Fruit fly (Drosophila melanogaster) whole organism, embryonic: Measurements from ENCODE around the gene CG44000.

Experiments
- Ada2b ChIP-seq: fragments of 200-800 bp; sonication (Bioruptor generic); IDR thresholded peaks from 2 replicates; pipeline ENCODE4 v1.3.6; 2022; ENCODE audit warnings: missing biosample characterization, missing genetic modification characterization
- B-H1 ChIP-seq: fragments of 200-800 bp; sonication (Bioruptor generic); IDR thresholded peaks from 3 replicates; pipeline ENCODE4 v1.3.6; 2022; ENCODE audit warnings: missing biosample characterization, missing genetic modification characterization
- C15 ChIP-seq: fragments of 200-800 bp; sonication (Bioruptor generic); IDR thresholded peaks from 3 replicates; pipeline ENCODE4 v1.3.6; 2022; ENCODE audit warnings: missing biosample characterization, missing genetic modification characterization
- CG10209 ChIP-seq: fragments of 200-800 bp; sonication (Bioruptor generic); optimal IDR thresholded peaks from 3 replicates; lab custom pipeline; 2017; ENCODE audit warnings: missing biosample characterization, mild to moderate bottlenecking, missing genetic modification characterization, missing genetic modification reagents
- CG11504 ChIP-seq: fragments of 200-800 bp; sonication (Bioruptor generic); optimal IDR thresholded peaks from 3 replicates; lab custom pipeline; 2019; ENCODE audit warnings: missing biosample characterization, mild to moderate bottlenecking, missing genetic modification characterization, moderate library complexity
- CG11723 ChIP-seq: fragments of 200-800 bp; sonication (Bioruptor generic); optimal IDR thresholded peaks from 2 replicates; lab custom pipeline; 2017; ENCODE audit warnings: missing biosample characterization, mild to moderate bottlenecking, missing genetic modification characterization
- CG12659 ChIP-seq: fragments of 200-800 bp; sonication (Bioruptor generic); optimal IDR thresholded peaks from 3 replicates; lab custom pipeline; 2017; ENCODE audit warnings: mild to moderate bottlenecking, missing biosample characterization, missing genetic modification reagents, missing genetic modification characterization
- CG16863 ChIP-seq: fragments of 200-800 bp; sonication (Bioruptor generic); optimal IDR thresholded peaks from 3 replicates; lab custom pipeline; 2016; ENCODE audit warnings: missing biosample characterization, missing genetic modification characterization
- CG17568 ChIP-seq: fragments of 200-800 bp; sonication (Bioruptor generic); optimal IDR thresholded peaks from 2 replicates; lab custom pipeline; 2018; ENCODE audit warnings: missing biosample characterization, mild to moderate bottlenecking, missing genetic modification characterization, moderate library complexity
- CG17612 ChIP-seq: fragments of 200-800 bp; sonication (Bioruptor generic); IDR thresholded peaks from 2 replicates; pipeline ENCODE4 v1.3.6; 2022; ENCODE audit warnings: missing biosample characterization, missing genetic modification characterization
- CG18599 ChIP-seq: fragments of 200-800 bp; sonication (Bioruptor generic); optimal IDR thresholded peaks from 3 replicates; lab custom pipeline; 2017; ENCODE audit warnings: missing biosample characterization, missing genetic modification characterization, mild to moderate bottlenecking, moderate library complexity, missing genetic modification reagents
- CG2120 ChIP-seq: fragments of 200-800 bp; sonication (Bioruptor generic); optimal IDR thresholded peaks from 3 replicates; lab custom pipeline; 2016; ENCODE audit warnings: missing biosample characterization, missing genetic modification characterization
- CG3065 ChIP-seq: fragments of 200-800 bp; sonication (Bioruptor generic); optimal IDR thresholded peaks from 2 replicates; lab custom pipeline; 2016; ENCODE audit warnings: missing biosample characterization, missing genetic modification characterization
- CG3407 ChIP-seq: fragments of 200-800 bp; sonication (Bioruptor generic); optimal IDR thresholded peaks from 2 replicates; lab custom pipeline; 2018; ENCODE audit warnings: missing biosample characterization, mild to moderate bottlenecking, missing genetic modification characterization
- CG3726 ChIP-seq: fragments of 200-800 bp; sonication (Bioruptor generic); IDR thresholded peaks from 3 replicates; pipeline ENCODE4, ENCODE4 v1.3.6; 2022; ENCODE audit warnings: missing biosample characterization, missing genetic modification characterization
- CG4424 ChIP-seq: fragments of 200-800 bp; sonication (Bioruptor generic); optimal IDR thresholded peaks from 3 replicates; lab custom pipeline; 2016; ENCODE audit warnings: missing biosample characterization, missing genetic modification characterization
- CG7271 ChIP-seq: fragments of 200-800 bp; sonication (Bioruptor generic); optimal IDR thresholded peaks from 2 replicates; lab custom pipeline; 2018; ENCODE audit warnings: missing biosample characterization, mild to moderate bottlenecking, missing genetic modification characterization, moderate library complexity
- CG7987 ChIP-seq: fragments of 200-800 bp; sonication (Bioruptor generic); optimal IDR thresholded peaks from 2 replicates; lab custom pipeline; 2018; ENCODE audit warnings: missing biosample characterization, mild to moderate bottlenecking, missing genetic modification characterization, moderate library complexity
- CG9609 ChIP-seq: fragments of 200-800 bp; sonication (Bioruptor generic); optimal IDR thresholded peaks from 3 replicates; lab custom pipeline; 2016; ENCODE audit warnings: missing biosample characterization, missing genetic modification characterization
- CG9876 ChIP-seq: fragments of 200-800 bp; sonication (Bioruptor generic); optimal IDR thresholded peaks from 2 replicates; lab custom pipeline; 2016; ENCODE audit warnings: missing biosample characterization, missing genetic modification characterization
- Ets65A ChIP-seq: fragments of 200-800 bp; sonication (Bioruptor generic); peaks from one replicate; lab custom pipeline; 2016; ENCODE audit warnings: missing biosample characterization, missing genetic modification characterization
- HmgZ ChIP-seq: fragments of 200-800 bp; sonication (Bioruptor generic); optimal IDR thresholded peaks from 2 replicates; lab custom pipeline; 2018; ENCODE audit warnings: missing biosample characterization, mild to moderate bottlenecking, missing genetic modification characterization
- Hr51 ChIP-seq, 2 experiments: fragments of 200-800 bp; sonication (Bioruptor generic); optimal IDR thresholded peaks; 2 replicates in 1 of 2; 3 replicates in 1 of 2; lab custom pipeline; 2016 to 2018; ENCODE audit warnings: missing biosample characterization in 2 of 2, missing genetic modification characterization in 2 of 2, mild to moderate bottlenecking in 1 of 2, moderate library complexity in 1 of 2
- Meics ChIP-seq: fragments of 200-800 bp; sonication (Bioruptor generic); optimal IDR thresholded peaks from 2 replicates; lab custom pipeline; 2017; ENCODE audit warnings: missing biosample characterization, mild to moderate bottlenecking, missing genetic modification characterization
- NC2α ChIP-seq: fragments of 200-800 bp; sonication (Bioruptor generic); optimal IDR thresholded peaks from 2 replicates; lab custom pipeline; 2016; ENCODE audit warnings: missing biosample characterization, missing genetic modification characterization
- Pdp1 ChIP-seq, 2 experiments: fragments of 200-800 bp; sonication (Bioruptor generic); optimal IDR thresholded peaks; 3 replicates each; lab custom pipeline; 2016; ENCODE audit warnings: missing biosample characterization in 2 of 2, missing genetic modification characterization in 2 of 2, mild to moderate bottlenecking in 1 of 2, moderate library complexity in 1 of 2
- bsh ChIP-seq, 2 experiments: fragments of 200-800 bp; sonication (Bioruptor generic); optimal IDR thresholded peaks; 2 replicates each; lab custom pipeline; 2017 to 2018; ENCODE audit warnings: mild to moderate bottlenecking in 2 of 2, missing biosample characterization in 2 of 2, missing genetic modification characterization in 2 of 2, moderate library complexity in 1 of 2
- cas ChIP-seq: fragments of 200-800 bp; sonication (Bioruptor generic); IDR thresholded peaks from 2 replicates; pipeline ENCODE4 v1.3.6; 2022; ENCODE audit warnings: missing biosample characterization, missing genetic modification characterization
- caup ChIP-seq: fragments of 200-800 bp; sonication (Bioruptor generic); optimal IDR thresholded peaks from 3 replicates; lab custom pipeline; 2017; ENCODE audit warnings: missing biosample characterization, mild to moderate bottlenecking, missing genetic modification characterization, moderate library complexity; ENCODE audit not compliant: severe bottlenecking
- dm ChIP-seq: fragments of 200-800 bp; sonication (Bioruptor generic); optimal IDR thresholded peaks from 3 replicates; lab custom pipeline; 2016; ENCODE audit warnings: missing biosample characterization, missing genetic modification characterization
- dmrt99B ChIP-seq: fragments of 200-800 bp; sonication (Bioruptor generic); optimal IDR thresholded peaks from 2 replicates; lab custom pipeline; 2018; ENCODE audit warnings: missing biosample characterization, mild to moderate bottlenecking, missing genetic modification characterization, moderate library complexity
- dpn ChIP-seq, 2 experiments: fragments of 200-800 bp; sonication (Bioruptor generic); optimal IDR thresholded peaks; 3 replicates each; lab custom pipeline; 2016; ENCODE audit warnings: missing biosample characterization in 2 of 2, missing genetic modification characterization in 2 of 2
- hth ChIP-seq: fragments of >200 bp; optimal IDR thresholded peaks from 2 replicates; lab custom pipeline; 2017; ENCODE audit warnings: inconsistent platforms
- ken ChIP-seq: fragments of 200-800 bp; sonication (Bioruptor generic); IDR thresholded peaks from 3 replicates; pipeline ENCODE4 v1.3.6; 2022; ENCODE audit warnings: missing biosample characterization, missing genetic modification characterization
- lab ChIP-seq: fragments of 200-800 bp; sonication (Bioruptor generic); optimal IDR thresholded peaks from 3 replicates; lab custom pipeline; 2017; ENCODE audit warnings: missing biosample characterization, missing genetic modification characterization, mild to moderate bottlenecking, moderate library complexity, missing genetic modification reagents
- maf-S ChIP-seq: fragments of 200-800 bp; sonication (Bioruptor generic); optimal IDR thresholded peaks from 2 replicates; lab custom pipeline; 2016; ENCODE audit warnings: missing biosample characterization, missing genetic modification characterization
- oc ChIP-seq: fragments of 200-800 bp; sonication (Bioruptor generic); optimal IDR thresholded peaks from 2 replicates; lab custom pipeline; 2018; ENCODE audit warnings: missing biosample characterization, mild to moderate bottlenecking, missing genetic modification characterization, moderate library complexity
- otp ChIP-seq: fragments of 200-800 bp; sonication (Bioruptor generic); IDR thresholded peaks from 3 replicates; pipeline ENCODE4, ENCODE4 v1.3.6; 2022; ENCODE audit warnings: missing biosample characterization, missing genetic modification characterization
- pb ChIP-seq: fragments of 200-800 bp; sonication (Bioruptor generic); optimal IDR thresholded peaks from 3 replicates; lab custom pipeline; 2016; ENCODE audit warnings: missing biosample characterization, missing genetic modification characterization
- prd ChIP-seq, 3 experiments: fragments of >200 bp in 2 of 3; fragments of 200-800 bp in 1 of 3; sonication (Bioruptor generic) in 1 of 3; optimal IDR thresholded peaks in 2 of 3; IDR thresholded peaks in 1 of 3; 2 replicates in 2 of 3; 3 replicates in 1 of 3; pipeline versions ENCODE4 v1.3.6 to Lab custom; 2017 to 2022; ENCODE audit warnings: missing biosample characterization in 1 of 3, missing genetic modification characterization in 1 of 3
- row ChIP-seq: fragments of 200-800 bp; sonication (Bioruptor generic); IDR thresholded peaks from 3 replicates; pipeline ENCODE4 v1.3.6; 2022; ENCODE audit warnings: missing biosample characterization, missing genetic modification characterization
- sens ChIP-seq: fragments of 200-800 bp; sonication (Bioruptor generic); peaks from one replicate; lab custom pipeline; 2016; ENCODE audit warnings: missing biosample characterization, missing genetic modification characterization
- seq ChIP-seq: fragments of 200-800 bp; sonication (Bioruptor generic); IDR thresholded peaks from 2 replicates; pipeline ENCODE4 v1.3.6; 2022; ENCODE audit warnings: missing biosample characterization, missing genetic modification characterization
- sima ChIP-seq: fragments of 200-800 bp; sonication (Bioruptor generic); optimal IDR thresholded peaks from 2 replicates; lab custom pipeline; 2016; ENCODE audit warnings: missing biosample characterization, missing genetic modification characterization
- sisA ChIP-seq: fragments of 200-800 bp; sonication (Bioruptor generic); IDR thresholded peaks from 2 replicates; pipeline ENCODE4 v1.3.6; 2022; ENCODE audit warnings: missing biosample characterization, missing genetic modification characterization
- stwl ChIP-seq: fragments of 200-800 bp; sonication (Bioruptor generic); optimal IDR thresholded peaks from 3 replicates; lab custom pipeline; 2018; ENCODE audit warnings: missing biosample characterization, mild to moderate bottlenecking, missing genetic modification characterization, moderate library complexity
- sug ChIP-seq: fragments of 200-800 bp; optimal IDR thresholded peaks from 2 replicates; lab custom pipeline; 2019; ENCODE audit warnings: missing biosample characterization, mild to moderate bottlenecking, missing genetic modification characterization, moderate library complexity
- tna ChIP-seq: fragments of 200-800 bp; sonication (Bioruptor generic); IDR thresholded peaks from 2 replicates; pipeline ENCODE4 v1.3.6; 2022; ENCODE audit warnings: missing biosample characterization, missing genetic modification characterization; ENCODE audit not compliant: partially characterized antibody
- vvl ChIP-seq: fragments of 200-800 bp; sonication (Bioruptor generic); IDR thresholded peaks from 2 replicates; pipeline ENCODE4 v1.3.6; 2022; ENCODE audit warnings: missing biosample characterization, missing genetic modification characterization
- wdn ChIP-seq: fragments of 200-800 bp; sonication (Bioruptor generic); IDR thresholded peaks from 2 replicates; pipeline ENCODE4 v1.3.6; 2022; ENCODE audit warnings: missing biosample characterization, missing genetic modification characterization
- wor ChIP-seq: fragments of 200-800 bp; sonication (Bioruptor generic); IDR thresholded peaks from 2 replicates; pipeline ENCODE4 v1.3.6; 2022; ENCODE audit warnings: missing biosample characterization, missing genetic modification characterization

Gene CG44000

dm6 chr2L:5085561-5085960, 42.5 kb downstream of the CG44000 start (continued):
- TF ChIP-seq prd (optimal IDR thresholded peaks at IDR 0.05; lab: Kevin White, UChicago) (no peak), prd (GFP tag; IDR thresholded peaks at IDR 0.05; lab: Robert Waterston, UW) (no peak), CG3407 (GFP tag; lab: Kevin White, UChicago) (no peak), wor (GFP tag; lab: Robert Waterston, UW) (no peak), sisA (GFP tag; lab: Robert Waterston, UW) (peak; percentile 23; the same call in 1 of the 2 replicates), Hr51 (GFP tag; optimal IDR thresholded peaks at IDR 0.05; lab: Kevin White, UChicago) (peak in 1 of 2 experiments; percentile 12), NC2α (GFP tag; lab: Kevin White, UChicago) (no peak), CG9876 (GFP tag; lab: Kevin White, UChicago) (no peak), CG11723 (no peak), lab (GFP tag; lab: Kevin White, UChicago) (peak; percentile 37), oc (tag; lab: Kevin White, UChicago) (no peak), CG4424 (no peak), CG2120 (GFP tag; lab: Kevin White, UChicago) (peak; percentile 31), HmgZ (tag; lab: Kevin White, UChicago) (no peak), dpn (GFP tag; optimal IDR thresholded peaks at IDR 0.05; lab: Kevin White, UChicago) (peak in 1 of 2 experiments; percentile 5), B-H1 (no peak), CG3065 (GFP tag; lab: Kevin White, UChicago) (no peak), C15 (no peak), ken (GFP tag; lab: Robert Waterston, UW) (no peak), Pdp1 (GFP tag; optimal IDR thresholded peaks at IDR 0.05; lab: Kevin White, UChicago) (no peak), otp (GFP tag; lab: Robert Waterston, UW) (0 out of 3 replicates have a peak, but pooled peaks have one; percentile 18), tna (GFP tag; lab: Robert Waterston, UW) (no peak), CG18599 (GFP tag; lab: Kevin White, UChicago) (peak; percentile 40), maf-S (no peak), sens (peak; percentile 55), caup (GFP tag; lab: Kevin White, UChicago) (no peak), stwl (tag; lab: Kevin White, UChicago) (no peak), CG9609 (GFP tag; lab: Kevin White, UChicago) (no peak), CG16863 (GFP tag; lab: Kevin White, UChicago) (no peak), wdn (GFP tag; lab: Robert Waterston, UW) (no peak), hth (lab: Kevin White, UChicago) (no peak), dmrt99B (tag; lab: Kevin White, UChicago) (peak; percentile 12), row (GFP tag; lab: Robert Waterston, UW) (peak; percentile 39; the same call in 1 of the 3 replicates), CG11504 (tag; lab: Kevin White, UChicago) (peak; percentile 23), CG17568 (GFP tag; lab: Kevin White, UChicago) (no peak), CG10209 (GFP tag; lab: Kevin White, UChicago) (no peak), pb (GFP tag; lab: Kevin White, UChicago) (no peak), CG3726 (no peak), Meics (no peak), CG12659 (GFP tag; lab: Kevin White, UChicago) (no peak), vvl (GFP tag; lab: Robert Waterston, UW) (peak; percentile 22; the same call in 1 of the 2 replicates), bsh (GFP tag; optimal IDR thresholded peaks at IDR 0.05; lab: Kevin White, UChicago) (peak in 1 of 2 experiments; percentile 4), Ets65A (GFP tag; lab: Kevin White, UChicago) (no peak), sima (GFP tag; lab: Kevin White, UChicago) (no peak), sug (tag; lab: Kevin White, UChicago) (no peak), seq (GFP tag; lab: Robert Waterston, UW) (no peak), dm (GFP tag; lab: Kevin White, UChicago) (no peak), CG17612 (GFP tag; lab: Robert Waterston, UW) (no peak), CG7987 (GFP tag; lab: Kevin White, UChicago) (no peak), cas (GFP tag; lab: Robert Waterston, UW) (no peak), CG7271 (tag; lab: Kevin White, UChicago) (no peak), Ada2b (GFP tag; lab: Robert Waterston, UW) (0 out of 2 replicates have a peak, but pooled peaks have one; percentile 23)
